Fruit fly (Drosophila melanogaster): ENCODE data around the gene CG9915.

CG9915 gene

DNA sequence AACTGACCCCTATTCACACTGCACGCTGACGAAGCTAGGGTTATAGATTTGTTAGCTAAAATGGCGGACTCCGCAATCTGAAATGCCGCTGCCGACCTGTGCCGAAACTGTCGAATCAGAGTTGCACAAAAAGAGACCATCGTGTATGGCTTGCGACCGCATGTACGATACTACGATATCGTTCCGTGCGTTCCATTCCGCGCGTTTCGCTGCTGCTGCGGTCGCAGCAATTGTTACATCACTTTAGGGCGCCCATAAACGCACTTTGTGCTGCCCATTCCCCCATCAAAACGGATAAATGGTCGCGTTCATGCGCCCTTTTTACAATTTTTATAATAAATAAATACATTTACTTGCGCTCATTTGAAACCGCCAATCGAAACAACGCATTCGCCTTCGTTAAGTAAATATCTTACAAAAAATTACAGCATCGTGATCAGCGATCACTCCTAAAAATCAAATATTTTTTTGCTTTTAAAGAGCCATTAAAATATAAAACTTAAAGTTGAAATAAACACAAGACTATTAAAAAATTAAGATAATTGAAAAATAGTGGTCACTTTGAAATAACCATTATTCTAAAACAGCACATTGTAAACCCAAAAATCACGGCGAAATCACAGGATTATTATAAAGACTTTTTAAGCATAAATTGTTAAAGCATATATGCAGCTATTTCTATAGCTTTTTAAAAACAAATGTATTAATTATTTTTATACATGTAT, 7.4 kb upstream of the CG9915 start, which contains the start of gene Cyp1 (continued):
- TF ChIP-seq Dref (GFP tag; IDR thresholded peaks at IDR 0.05): peak; percentile 83
- TF ChIP-seq CG33557 (GFP tag; optimal IDR thresholded peaks at IDR 0.05): no peak
- peak; percentile 79 for TF ChIP-seq CG1024 (GFP tag; IDR thresholded peaks at IDR 0.05)
- no peak for TF ChIP-seq CG15696 (tag; optimal IDR thresholded peaks at IDR 0.05)
- TF ChIP-seq dati (GFP tag; IDR thresholded peaks at IDR 0.05): 0 out of 2 replicates have a peak, but pooled peaks have one; percentile 17
- peak; percentile 24 for TF ChIP-seq HmgZ (tag; optimal IDR thresholded peaks at IDR 0.05)
- no peak for TF ChIP-seq salm (tag; optimal IDR thresholded peaks at IDR 0.05)
- no peak for TF ChIP-seq CG11398 (GFP tag; optimal IDR thresholded peaks at IDR 0.05)
- peak; percentile 35 for TF ChIP-seq YL-1 (GFP tag; optimal IDR thresholded peaks at IDR 0.05)
- peak; percentile 64; the same call in 1 of the 2 replicates for TF ChIP-seq nerfin-2 (GFP tag; IDR thresholded peaks at IDR 0.05; ENCODE audit: partially characterized antibody)
- TF ChIP-seq CG17802 (tag; optimal IDR thresholded peaks at IDR 0.05): peak; percentile 27
- TF ChIP-seq CG6689 (GFP tag; IDR thresholded peaks at IDR 0.05): peak; percentile 41; the same call in 1 of the 2 replicates
- TF ChIP-seq CG9932 (GFP tag; IDR thresholded peaks at IDR 0.05): peak; percentile 68
- peak; percentile 33 for TF ChIP-seq CG1233 (GFP tag; optimal IDR thresholded peaks at IDR 0.05)
- peak; percentile 44; the same call in 1 of the 2 replicates for TF ChIP-seq sim (GFP tag; IDR thresholded peaks at IDR 0.05)
- peak; percentile 68; the same call in 2 of the 3 replicates for TF ChIP-seq HLH4C (GFP tag; IDR thresholded peaks at IDR 0.05; ENCODE audit: partially characterized antibody)
- TF ChIP-seq CG7372 (GFP tag; IDR thresholded peaks at IDR 0.05): peak; percentile 38; the same call in 1 of the 2 replicates
- peak; percentile 19 for TF ChIP-seq CG7271 (tag; optimal IDR thresholded peaks at IDR 0.05)
- peak; percentile 5 for TF ChIP-seq jumu (GFP tag; optimal IDR thresholded peaks at IDR 0.05)
- TF ChIP-seq abd-A (tag; optimal IDR thresholded peaks at IDR 0.05): no peak
- TF ChIP-seq bsh (GFP tag; optimal IDR thresholded peaks at IDR 0.05): peak in 1 of 2 experiments; percentile 10
- peak; percentile 29; the same call in 1 of the 3 replicates for TF ChIP-seq H15 (GFP tag; IDR thresholded peaks at IDR 0.05)
- peak; percentile 19 for TF ChIP-seq CG12391 (tag; optimal IDR thresholded peaks at IDR 0.05)
- TF ChIP-seq zen2 (GFP tag; IDR thresholded peaks at IDR 0.05; ENCODE audit: partially characterized antibody): peak; percentile 64; the same call in 2 of the 3 replicates
- TF ChIP-seq crp (GFP tag; optimal IDR thresholded peaks at IDR 0.05): no peak
- peak; percentile 86 for TF ChIP-seq Ets97D (GFP tag; optimal IDR thresholded peaks at IDR 0.05)
- no peak for TF ChIP-seq exex (tag; optimal IDR thresholded peaks at IDR 0.05)
- no peak for TF ChIP-seq lov (optimal IDR thresholded peaks at IDR 0.05)
- peak; percentile 58; the same call in 1 of the 3 replicates for TF ChIP-seq lov (GFP tag; IDR thresholded peaks at IDR 0.05)
- no peak for TF ChIP-seq CG8944 (GFP tag; optimal IDR thresholded peaks at IDR 0.05)
- no peak for TF ChIP-seq aop (GFP tag; IDR thresholded peaks at IDR 0.05)
- no peak for TF ChIP-seq CG6654 (GFP tag; optimal IDR thresholded peaks at IDR 0.05)
- TF ChIP-seq CG17612 (GFP tag; IDR thresholded peaks at IDR 0.05): no peak
- TF ChIP-seq CG18764 (GFP tag; optimal IDR thresholded peaks at IDR 0.05): peak; percentile 72
- no peak for TF ChIP-seq Oli (tag; optimal IDR thresholded peaks at IDR 0.05)
- TF ChIP-seq schlank (tag; optimal IDR thresholded peaks at IDR 0.05): no peak
- TF ChIP-seq CG2120 (GFP tag; optimal IDR thresholded peaks at IDR 0.05): peak; percentile 54
- TF ChIP-seq sens-2 (GFP tag; IDR thresholded peaks at IDR 0.05): 0 out of 2 replicates have a peak, but pooled peaks have one; percentile 19
- peak; percentile 1 for TF ChIP-seq ftz-f1 (GFP tag; optimal IDR thresholded peaks at IDR 0.05)
- TF ChIP-seq CG2116 (GFP tag; optimal IDR thresholded peaks at IDR 0.05): peak; percentile 98
- TF ChIP-seq unc-4 (GFP tag; IDR thresholded peaks at IDR 0.05; ENCODE audit: partially characterized antibody): peak; percentile 68
- TF ChIP-seq Atf-2 (GFP tag; optimal IDR thresholded peaks at IDR 0.05): no peak
- TF ChIP-seq CG5953 (GFP tag; IDR thresholded peaks at IDR 0.05): peak; percentile 46
- TF ChIP-seq gcm2 (GFP tag; optimal IDR thresholded peaks at IDR 0.05): no peak
- peak; percentile 90 for TF ChIP-seq CG17186 (GFP tag; optimal IDR thresholded peaks at IDR 0.05)
- peak; percentile 35 for TF ChIP-seq CG15269 (tag; optimal IDR thresholded peaks at IDR 0.05)
- peak; percentile 51 for TF ChIP-seq Dp (GFP tag; optimal IDR thresholded peaks at IDR 0.05)
- 0 out of 2 replicates have a peak, but pooled peaks have one; percentile 11 for TF ChIP-seq Oaz (GFP tag; IDR thresholded peaks at IDR 0.05)

Measured in whole organism, embryonic.